Worm (Caenorhabditis elegans): Measurements from ENCODE around the gene Y39E4A.1.

DNA sequence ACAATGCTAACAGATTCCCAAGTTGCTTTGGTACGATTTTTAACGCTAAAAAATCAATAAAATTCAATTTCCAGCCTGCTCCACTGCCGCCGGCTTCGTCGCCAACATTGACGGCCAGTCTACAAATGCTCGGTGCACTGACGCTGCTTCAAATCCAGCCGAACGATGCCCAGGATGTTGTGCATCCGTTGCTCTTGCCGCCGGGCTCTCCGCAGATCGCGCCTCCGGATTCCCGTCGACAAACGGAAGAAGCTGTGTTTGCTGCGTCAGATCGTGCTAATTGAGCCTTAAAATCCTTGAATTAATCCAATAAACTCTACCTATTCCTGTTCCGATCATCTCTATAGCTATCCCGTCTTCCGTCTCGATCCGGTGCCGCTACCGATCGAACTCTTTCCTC lies 20.1 kb upstream of the Y39E4A.1 start:
- no peak for TF ChIP-seq scrt-1 (GFP tag; IDR thresholded peaks at IDR 0.05)
- TF ChIP-seq tbx-37 (GFP tag; conservative IDR thresholded peaks at IDR 0.05), result no peak
- no peak for TF ChIP-seq hmg-4 (GFP tag; optimal IDR thresholded peaks at IDR 0.05)
- TF ChIP-seq F13C5.2 (tag; optimal IDR thresholded peaks at IDR 0.05), result no peak
- no peak for TF ChIP-seq ceh-36 (tag; optimal IDR thresholded peaks at IDR 0.05)
- TF ChIP-seq tra-4 (tag; optimal IDR thresholded peaks at IDR 0.05), result no peak
- TF ChIP-seq ama-1 (optimal IDR thresholded peaks at IDR 0.05), result no peak
- no peak for TF ChIP-seq flt-1 (GFP tag; IDR thresholded peaks at IDR 0.05)
- no peak for TF ChIP-seq pes-1 (GFP tag; IDR thresholded peaks at IDR 0.05)
- TF ChIP-seq hmbx-1 (tag; optimal IDR thresholded peaks at IDR 0.05), result no peak
